Fruit fly (Drosophila melanogaster): ENCODE data around the gene rdgA.

The rdgA gene

dm6 chrX:8905545-8906455 is 1.1 kb upstream of the rdgA start (continued):
- TF ChIP-seq Ada2b (GFP tag; IDR thresholded peaks at IDR 0.05) (no peak), Gsc (GFP tag; IDR thresholded peaks at IDR 0.05) (no peak), CG10462 (GFP tag; optimal IDR thresholded peaks at IDR 0.05) (no peak), CG34224 (GFP tag; IDR thresholded peaks at IDR 0.05; ENCODE audit: partially characterized antibody) (peak; percentile 74), CG14860 (GFP tag; IDR thresholded peaks at IDR 0.05; ENCODE audit: partially characterized antibody) (peak; percentile 63), Dref (GFP tag; IDR thresholded peaks at IDR 0.05) (peak; percentile 67), Sin3A (optimal IDR thresholded peaks at IDR 0.05) (no peak), E2f2 (GFP tag; IDR thresholded peaks at IDR 0.05) (no peak), trem (tag; optimal IDR thresholded peaks at IDR 0.05) (no peak), CG33557 (GFP tag; optimal IDR thresholded peaks at IDR 0.05) (no peak), Hmr (GFP tag; optimal IDR thresholded peaks at IDR 0.05) (no peak), NfI (GFP tag; optimal IDR thresholded peaks at IDR 0.05) (no peak), Sry-δ (GFP tag; optimal IDR thresholded peaks at IDR 0.05) (peak; percentile 74), CG2116 (GFP tag; optimal IDR thresholded peaks at IDR 0.05) (no peak), da (GFP tag; optimal IDR thresholded peaks at IDR 0.05) (no peak), CG16779 (GFP tag; IDR thresholded peaks at IDR 0.05) (no peak), wor (GFP tag; IDR thresholded peaks at IDR 0.05) (no peak), Doc3 (GFP tag; IDR thresholded peaks at IDR 0.05; ENCODE audit: partially characterized antibody) (peak; percentile 57; the same call in 1 of the 3 replicates), CG31388 (GFP tag; optimal IDR thresholded peaks at IDR 0.05) (no peak), CG14014 (GFP tag; IDR thresholded peaks at IDR 0.05) (no peak), CG17612 (GFP tag; IDR thresholded peaks at IDR 0.05) (no peak), nerfin-2 (GFP tag; IDR thresholded peaks at IDR 0.05; ENCODE audit: partially characterized antibody) (peak; percentile 49; the same call in 1 of the 2 replicates), Nf-YB (GFP tag; optimal IDR thresholded peaks at IDR 0.05) (no peak), ken (GFP tag; IDR thresholded peaks at IDR 0.05) (no peak), Med (GFP tag) (peak; percentile 40), chif (GFP tag; optimal IDR thresholded peaks at IDR 0.05) (no peak), Lpt (GFP tag; optimal IDR thresholded peaks at IDR 0.05) (no peak), pfk (GFP tag; optimal IDR thresholded peaks at IDR 0.05) (no peak), eve (GFP tag; optimal IDR thresholded peaks at IDR 0.05) (no peak), Neu2 (GFP tag; optimal IDR thresholded peaks at IDR 0.05; ENCODE audit: borderline replicate concordance) (no peak), ab (GFP tag; optimal IDR thresholded peaks at IDR 0.05) (no peak), Dfd (GFP tag; optimal IDR thresholded peaks at IDR 0.05) (no peak), pzg (GFP tag; optimal IDR thresholded peaks at IDR 0.05) (peak; percentile 27), CG2199 (GFP tag; IDR thresholded peaks at IDR 0.05) (no peak), CG7745 (tag; optimal IDR thresholded peaks at IDR 0.05) (no peak), CG10274 (GFP tag; optimal IDR thresholded peaks at IDR 0.05) (no peak), Dll (GFP tag; IDR thresholded peaks at IDR 0.05; ENCODE audit: partially characterized antibody) (peak; percentile 71), CG3407 (GFP tag; optimal IDR thresholded peaks at IDR 0.05) (no peak), bbx (GFP tag; IDR thresholded peaks at IDR 0.05; ENCODE audit: partially characterized antibody) (peak; percentile 80), Hand (GFP tag; optimal IDR thresholded peaks at IDR 0.05) (no peak), CG42726 (GFP tag; IDR thresholded peaks at IDR 0.05; ENCODE audit: partially characterized antibody) (peak; percentile 33; the same call in 1 of the 2 replicates), GATAe (GFP tag; conservative IDR thresholded peaks at IDR 0.05) (no peak), NK7.1 (GFP tag; optimal IDR thresholded peaks at IDR 0.05) (no peak), Myb (GFP tag; optimal IDR thresholded peaks at IDR 0.05) (peak; percentile 41), ara (GFP tag; IDR thresholded peaks at IDR 0.05) (0 out of 2 replicates have a peak, but pooled peaks have one; percentile 8), gcm2 (GFP tag; optimal IDR thresholded peaks at IDR 0.05) (no peak), ham (GFP tag; IDR thresholded peaks at IDR 0.05) (no peak), Hr51 (GFP tag; optimal IDR thresholded peaks at IDR 0.05) (no peak), CG12219 (GFP tag; optimal IDR thresholded peaks at IDR 0.05) (no peak)

Measured in whole organism, embryonic.